Worm (Caenorhabditis elegans): Measurements from ENCODE around the gene pin-2.

ce11 chrIV:12790871-12791270 is 2.8 kb upstream of the pin-2 start, which contains the start of gene F07C6.2:
- TF ChIP-seq nhr-25 (tag; optimal IDR thresholded peaks at IDR 0.05): no peak
- TF ChIP-seq ceh-16 (tag; optimal IDR thresholded peaks at IDR 0.05): no peak
- no peak for TF ChIP-seq ama-1 (optimal IDR thresholded peaks at IDR 0.05)
- no peak for TF ChIP-seq nhr-67 (tag; optimal IDR thresholded peaks at IDR 0.05)
- no peak for TF ChIP-seq elt-2 (tag; optimal IDR thresholded peaks at IDR 0.05)
- TF ChIP-seq ztf-4 (tag; optimal IDR thresholded peaks at IDR 0.05): no peak
- TF ChIP-seq skn-1 (tag; optimal IDR thresholded peaks at IDR 0.05): no peak

Data from whole organism, L3 larva.